Fruit fly (Drosophila melanogaster) whole organism, wandering third instar larva: ENCODE measurements around the gene CG33189.

Experiments used
- Abd-B ChIP-seq: fragments of >200 bp; optimal IDR thresholded peaks from 2 replicates; lab custom pipeline; 2017; ENCODE audit warnings: missing biosample characterization, missing genetic modification characterization
- CG9705 ChIP-seq: fragments of 200-800 bp; sonication (Bioruptor generic); optimal IDR thresholded peaks from 2 replicates; lab custom pipeline; 2018; ENCODE audit warnings: missing biosample characterization, mild to moderate bottlenecking, missing genetic modification characterization
- CrebA ChIP-seq: fragments of 200-800 bp; sonication (Bioruptor generic); optimal IDR thresholded peaks from 2 replicates; lab custom pipeline; 2016; ENCODE audit warnings: missing biosample characterization, mild to moderate bottlenecking, missing genetic modification characterization, borderline replicate concordance
- Dfd ChIP-seq: fragments of >200 bp; optimal IDR thresholded peaks from 2 replicates; lab custom pipeline; 2017; ENCODE audit warnings: missing biosample characterization, missing genetic modification characterization
- Dif ChIP-seq: fragments of 200-275, 200-300 bp; sonication (Bioruptor generic); optimal IDR thresholded peaks from 2 replicates; lab custom pipeline; 2018; ENCODE audit warnings: missing biosample characterization, missing genetic modification characterization; ENCODE audit not compliant: partially characterized antibody
- GATAd ChIP-seq: sonication (Bioruptor generic); optimal IDR thresholded peaks from 2 replicates; lab custom pipeline; 2016; ENCODE audit warnings: missing biosample characterization, missing genetic modification characterization
- HLH106 ChIP-seq: fragments of 200-800 bp; optimal IDR thresholded peaks from 3 replicates; lab custom pipeline; 2019; ENCODE audit warnings: missing biosample characterization, mild to moderate bottlenecking, missing genetic modification characterization, moderate library complexity
- Hnf4 ChIP-seq: fragments of 200-800 bp; sonication (Bioruptor generic); optimal IDR thresholded peaks from 2 replicates; lab custom pipeline; 2016; ENCODE audit warnings: missing biosample characterization, mild to moderate bottlenecking, missing genetic modification characterization
- Hr78 ChIP-seq: fragments of >200 bp; optimal IDR thresholded peaks from 2 replicates; lab custom pipeline; 2017; ENCODE audit warnings: missing biosample characterization, missing genetic modification characterization
- Hr83 ChIP-seq: fragments of 200-300 bp; sonication (Bioruptor generic); optimal IDR thresholded peaks from 2 replicates; lab custom pipeline; 2016; ENCODE audit warnings: missing biosample characterization, mild to moderate bottlenecking, missing genetic modification characterization, moderate library complexity; ENCODE audit not compliant: poor library complexity, severe bottlenecking
- Mio ChIP-seq: sonication (Bioruptor generic); optimal IDR thresholded peaks from 2 replicates; lab custom pipeline; 2016; ENCODE audit warnings: missing biosample characterization, missing genetic modification characterization
- Myc ChIP-seq: fragments of >200 bp; optimal IDR thresholded peaks from 2 replicates; lab custom pipeline; 2017
- N ChIP-seq: fragments of >200 bp; optimal IDR thresholded peaks from 2 replicates; lab custom pipeline; 2018; ENCODE audit warnings: missing biosample characterization, missing external identifiers, missing genetic modification characterization
- Rel ChIP-seq, 2 experiments: fragments of 200-800 bp; sonication (Bioruptor generic) in 1 of 2; optimal IDR thresholded peaks; 2 replicates in 1 of 2; 3 replicates in 1 of 2; lab custom pipeline; 2016 to 2019; ENCODE audit warnings: mild to moderate bottlenecking in 2 of 2, missing biosample characterization in 2 of 2, missing genetic modification characterization in 2 of 2, moderate library complexity in 1 of 2
- Sp1 ChIP-seq: fragments of 200-800 bp; sonication (Bioruptor generic); optimal IDR thresholded peaks from 3 replicates; lab custom pipeline; 2019; ENCODE audit warnings: missing biosample characterization, mild to moderate bottlenecking, missing genetic modification characterization, moderate library complexity
- Vsx2 ChIP-seq: fragments of 200-300, 225-300 bp; sonication (Bioruptor generic); optimal IDR thresholded peaks from 2 replicates; lab custom pipeline; 2018; ENCODE audit warnings: missing biosample characterization, missing genetic modification characterization; ENCODE audit not compliant: partially characterized antibody
- br ChIP-seq: fragments of 200-800 bp; sonication (Bioruptor generic); optimal IDR thresholded peaks from 2 replicates; lab custom pipeline; 2016; ENCODE audit warnings: missing biosample characterization, missing genetic modification characterization
- brk ChIP-seq: fragments of 200-800 bp; sonication (Bioruptor generic); optimal IDR thresholded peaks from 2 replicates; lab custom pipeline; 2016; ENCODE audit warnings: missing biosample characterization, mild to moderate bottlenecking, missing genetic modification characterization
- dl ChIP-seq, 2 experiments: fragments of 175-275, 200-275 bp in 1 of 2; fragments of 200-275 bp in 1 of 2; sonication (Bioruptor generic); optimal IDR thresholded peaks; lab custom pipeline; 2018; ENCODE audit warnings: mild to moderate bottlenecking in 2 of 2, missing biosample characterization in 2 of 2, missing genetic modification characterization in 2 of 2, moderate library complexity in 2 of 2; ENCODE audit not compliant: partially characterized antibody in 2 of 2, insufficient read depth in 1 of 2
- dmrt93B ChIP-seq: fragments of 200-800 bp; sonication (Bioruptor generic); optimal IDR thresholded peaks from 2 replicates; lab custom pipeline; 2018; ENCODE audit warnings: missing biosample characterization, mild to moderate bottlenecking, missing genetic modification characterization
- dsf ChIP-seq: sonication (Bioruptor generic); optimal IDR thresholded peaks from 2 replicates; lab custom pipeline; 2016; ENCODE audit warnings: missing biosample characterization, missing genetic modification characterization, borderline replicate concordance
- ey ChIP-seq: fragments of 200-800 bp; sonication (Bioruptor generic); optimal IDR thresholded peaks from 2 replicates; lab custom pipeline; 2016; ENCODE audit warnings: missing biosample characterization, missing genetic modification characterization
- fru ChIP-seq: fragments of 200-800 bp; sonication (Bioruptor generic); optimal IDR thresholded peaks from 3 replicates; lab custom pipeline; 2016; ENCODE audit warnings: missing biosample characterization, mild to moderate bottlenecking, missing genetic modification characterization
- h ChIP-seq: fragments of 200-800 bp; sonication (Bioruptor generic); optimal IDR thresholded peaks from 3 replicates; lab custom pipeline; 2016; ENCODE audit warnings: missing biosample characterization, mild to moderate bottlenecking, missing genetic modification characterization
- rgr ChIP-seq: fragments of 200-800 bp; sonication (Bioruptor generic); optimal IDR thresholded peaks from 3 replicates; lab custom pipeline; 2016; ENCODE audit warnings: missing biosample characterization, mild to moderate bottlenecking, missing genetic modification characterization
- sage ChIP-seq: fragments of 200-800 bp; sonication (Bioruptor generic); optimal IDR thresholded peaks from 2 replicates; lab custom pipeline; 2016; ENCODE audit warnings: missing biosample characterization, mild to moderate bottlenecking, missing genetic modification characterization
- sv ChIP-seq: fragments of 200-800 bp; sonication (Bioruptor generic); optimal IDR thresholded peaks from 3 replicates; lab custom pipeline; 2016; ENCODE audit warnings: missing biosample characterization, missing genetic modification characterization
- usp ChIP-seq: fragments of >200 bp; optimal IDR thresholded peaks from 2 replicates; lab custom pipeline; 2017; ENCODE audit warnings: missing biosample characterization, missing genetic modification characterization
- woc ChIP-seq: sonication (Bioruptor generic); optimal IDR thresholded peaks from 2 replicates; lab custom pipeline; 2016; ENCODE audit warnings: missing biosample characterization, mild to moderate bottlenecking, missing genetic modification characterization

Gene CG33189

dm6 chr3R:8787538-8788282 is 7.1 kb upstream of the CG33189 start:
- TF ChIP-seq Vsx2 (GFP tag; lab: Kevin White, UChicago) (peak; percentile 30), woc (GFP tag; lab: Kevin White, UChicago) (peak; percentile 46), usp (GFP tag; lab: Kevin White, UChicago) (no peak), HLH106 (tag; lab: Kevin White, UChicago) (peak; percentile 31), h (peak; percentile 35)
- TF ChIP-seq, all 38 proteins: peak for 4

dm6 chr3R:8785451-8785850 is 4.9 kb upstream of the CG33189 start:
- peak; percentile 0 for TF ChIP-seq Vsx2 (GFP tag; lab: Kevin White, UChicago)
- TF ChIP-seq Hnf4 (GFP tag; lab: Kevin White, UChicago) = no peak
- TF ChIP-seq Dif (GFP tag; lab: Kevin White, UChicago) = peak; percentile 31

dm6 chr3R:8784788-8785187 is 4.2 kb upstream of the CG33189 start:
- TF ChIP-seq GATAd (GFP tag; lab: Kevin White, UChicago) (no peak), brk (GFP tag; lab: Kevin White, UChicago) (no peak), Hr83 (no peak), dmrt93B (GFP tag; lab: Kevin White, UChicago) (no peak), dsf (GFP tag; lab: Kevin White, UChicago) (no peak), Dif (GFP tag; lab: Kevin White, UChicago) (no peak), br (GFP tag; lab: Kevin White, UChicago) (no peak), fru (GFP tag; lab: Kevin White, UChicago) (no peak), N (GFP tag; lab: Kevin White, UChicago) (no peak), ey (no peak), dl (GFP tag; optimal IDR thresholded peaks at IDR 0.05; lab: Kevin White, UChicago; ENCODE audit: insufficient read depth in 1 of 2, partially characterized antibody in 2 of 2) (no peak), Rel (GFP tag; optimal IDR thresholded peaks at IDR 0.05; lab: Kevin White, UChicago) (no peak), Rel (tag; optimal IDR thresholded peaks at IDR 0.05; lab: Kevin White, UChicago) (no peak), rgr (GFP tag; lab: Kevin White, UChicago) (no peak), Vsx2 (GFP tag; lab: Kevin White, UChicago) (no peak)

- TF ChIP-seq GATAd (GFP tag; lab: Kevin White, UChicago) (no peak), N (GFP tag; lab: Kevin White, UChicago) (no peak), dl (GFP tag; optimal IDR thresholded peaks at IDR 0.05; lab: Kevin White, UChicago; ENCODE audit: insufficient read depth in 1 of 2, partially characterized antibody in 2 of 2) (no peak)
These were observed 766 bp downstream of the CG33189 start, which contains the start of gene CG33191 for dm6 chr3R:8779823-8780222. Gene CG33191 (minus strand): TSS chr3R:8779923.

- no peak for TF ChIP-seq Abd-B
- TF ChIP-seq Hnf4 (GFP tag; lab: Kevin White, UChicago) = no peak
- no peak for TF ChIP-seq GATAd (GFP tag; lab: Kevin White, UChicago)
- TF ChIP-seq CG9705 (GFP tag; lab: Kevin White, UChicago) = no peak
- no peak for TF ChIP-seq Hr78
- TF ChIP-seq HLH106 (tag; lab: Kevin White, UChicago) = no peak
- no peak for TF ChIP-seq Rel (GFP tag; optimal IDR thresholded peaks at IDR 0.05; lab: Kevin White, UChicago)
- no peak for TF ChIP-seq Rel (tag; optimal IDR thresholded peaks at IDR 0.05; lab: Kevin White, UChicago)
- TF ChIP-seq brk (GFP tag; lab: Kevin White, UChicago) = no peak
- TF ChIP-seq dsf (GFP tag; lab: Kevin White, UChicago) = no peak
- TF ChIP-seq Myc = no peak
- no peak for TF ChIP-seq Hr83
- TF ChIP-seq Mio (GFP tag; lab: Kevin White, UChicago) = no peak
- no peak for TF ChIP-seq sage (GFP tag; lab: Kevin White, UChicago)
- TF ChIP-seq CrebA (GFP tag; lab: Kevin White, UChicago) = no peak
These were observed 7.5 kb downstream of the CG33189 start, which contains the start of gene CG34301 for dm6 chr3R:8773135-8773534. Gene CG34301 (plus strand): TSS chr3R:8773435.

dm6 chr3R:8772591-8772990 is 8.0 kb downstream of the CG33189 start, which contains the start of gene CG13318:
Gene CG13318 (minus strand): TSS chr3R:8772691.
- TF ChIP-seq fru (GFP tag; lab: Kevin White, UChicago) (no peak), Sp1 (GFP tag; lab: Kevin White, UChicago) (no peak), Dfd (GFP tag; lab: Kevin White, UChicago) (no peak), woc (GFP tag; lab: Kevin White, UChicago) (no peak), sv (GFP tag; lab: Kevin White, UChicago) (no peak)
- TF ChIP-seq, all 38 proteins: peak for 0
